Fruit fly (Drosophila melanogaster) whole organism, embryonic: ENCODE data around the gene CG14395.

Source experiments
- B-H1 ChIP-seq: fragments of 200-800 bp; sonication (Bioruptor generic); IDR thresholded peaks from 3 replicates; pipeline ENCODE4 v1.3.6; 2022; ENCODE audit warnings: missing biosample characterization, missing genetic modification characterization
- Blimp-1 ChIP-seq: fragments of 200-800 bp; sonication (Bioruptor generic); optimal IDR thresholded peaks from 3 replicates; lab custom pipeline; 2018; ENCODE audit warnings: missing biosample characterization, missing genetic modification characterization, mild to moderate bottlenecking, moderate library complexity, missing genetic modification reagents
- CG10979 ChIP-seq: fragments of 200-800 bp; sonication (Bioruptor generic); optimal IDR thresholded peaks from 2 replicates; lab custom pipeline; 2018; ENCODE audit warnings: missing biosample characterization, mild to moderate bottlenecking, missing genetic modification characterization, moderate library complexity
- CG11398 ChIP-seq: fragments of 200-800 bp; sonication (Bioruptor generic); optimal IDR thresholded peaks from 2 replicates; lab custom pipeline; 2016; ENCODE audit warnings: missing biosample characterization, missing genetic modification characterization
- CG13287 ChIP-seq: fragments of 200-800 bp; sonication (Bioruptor generic); IDR thresholded peaks from 2 replicates; pipeline ENCODE4 v1.3.6; 2022; ENCODE audit warnings: missing biosample characterization, missing genetic modification characterization; ENCODE audit not compliant: partially characterized antibody
- CG14441 ChIP-seq: fragments of 200-800 bp; sonication (Bioruptor generic); IDR thresholded peaks from 2 replicates; pipeline ENCODE4 v1.3.6; 2022; ENCODE audit warnings: missing biosample characterization, missing genetic modification characterization
- CG1529 ChIP-seq: fragments of 200-800 bp; sonication (Bioruptor generic); optimal IDR thresholded peaks from 3 replicates; lab custom pipeline; 2018; ENCODE audit warnings: missing biosample characterization, missing genetic modification characterization
- CG18011 ChIP-seq: fragments of 200-800 bp; sonication (Bioruptor generic); optimal IDR thresholded peaks from 2 replicates; lab custom pipeline; 2017; ENCODE audit warnings: missing biosample characterization, missing genetic modification characterization, mild to moderate bottlenecking, moderate library complexity, missing genotype
- CG2202 ChIP-seq: fragments of 200-800 bp; sonication (Bioruptor generic); optimal IDR thresholded peaks from 2 replicates; lab custom pipeline; 2018; ENCODE audit warnings: missing biosample characterization, mild to moderate bottlenecking, missing genetic modification characterization
- CG34422 ChIP-seq: fragments of 200-800 bp; sonication (Bioruptor generic); IDR thresholded peaks from 3 replicates; pipeline ENCODE4 v1.3.6; 2022; ENCODE audit warnings: missing biosample characterization, missing genetic modification characterization
- CG3726 ChIP-seq: fragments of 200-800 bp; sonication (Bioruptor generic); IDR thresholded peaks from 3 replicates; pipeline ENCODE4, ENCODE4 v1.3.6; 2022; ENCODE audit warnings: missing biosample characterization, missing genetic modification characterization
- CG3847 ChIP-seq: fragments of 200-800 bp; sonication (Bioruptor generic); IDR thresholded peaks from 2 replicates; pipeline ENCODE4 v1.3.6; 2022; ENCODE audit warnings: missing biosample characterization, missing genetic modification characterization
- CG6272 ChIP-seq: fragments of 200-800 bp; sonication (Bioruptor generic); IDR thresholded peaks from 2 replicates; pipeline ENCODE4 v1.3.6; 2022; ENCODE audit warnings: missing biosample characterization, missing genetic modification characterization
- CG7786 ChIP-seq: fragments of 200-800 bp; sonication (Bioruptor generic); optimal IDR thresholded peaks from 2 replicates; lab custom pipeline; 2016; ENCODE audit warnings: missing biosample characterization, missing genetic modification characterization
- CG8290 ChIP-seq, 3 experiments: fragments of 200-800 bp; sonication (Bioruptor generic); optimal IDR thresholded peaks; 2 replicates each; lab custom pipeline; 2016 to 2019; ENCODE audit warnings: missing biosample characterization in 3 of 3, missing genetic modification characterization in 3 of 3, mild to moderate bottlenecking in 2 of 3, moderate library complexity in 1 of 3
- CoRest ChIP-seq: fragments of 200-800 bp; sonication (Bioruptor generic); optimal IDR thresholded peaks from 3 replicates; lab custom pipeline; 2018; ENCODE audit warnings: missing biosample characterization, mild to moderate bottlenecking, missing genetic modification characterization, moderate library complexity
- Ets97D ChIP-seq: fragments of 200-800 bp; sonication (Bioruptor generic); optimal IDR thresholded peaks from 3 replicates; lab custom pipeline; 2016; ENCODE audit warnings: missing biosample characterization, missing genetic modification characterization
- HLH54F ChIP-seq: fragments of 200-800 bp; sonication (Bioruptor generic); optimal IDR thresholded peaks from 3 replicates; lab custom pipeline; 2016; ENCODE audit warnings: missing biosample characterization, missing genetic modification characterization
- HLHmδ ChIP-seq: fragments of 200-800 bp; sonication (Bioruptor generic); optimal IDR thresholded peaks from 2 replicates; lab custom pipeline; 2018; ENCODE audit warnings: missing biosample characterization, mild to moderate bottlenecking, missing genetic modification characterization, moderate library complexity
- Hmr ChIP-seq: fragments of 200-800 bp; sonication (Bioruptor generic); optimal IDR thresholded peaks from 3 replicates; lab custom pipeline; 2017; ENCODE audit warnings: mild to moderate bottlenecking, missing biosample characterization, missing genetic modification reagents, missing genetic modification characterization
- MBD-R2 ChIP-seq: fragments of 200-800 bp; sonication (Bioruptor generic); IDR thresholded peaks from 2 replicates; pipeline ENCODE4 v1.3.6; 2022; ENCODE audit warnings: missing biosample characterization, missing genetic modification characterization
- Mad ChIP-seq: fragments of 200-800 bp; sonication (Bioruptor generic); optimal IDR thresholded peaks from 2 replicates; lab custom pipeline; 2016; ENCODE audit warnings: missing biosample characterization, missing genetic modification characterization
- Med ChIP-seq: fragments of 200-800 bp; sonication (Bioruptor generic); peaks from one replicate; lab custom pipeline; 2016; ENCODE audit warnings: missing biosample characterization, missing genetic modification characterization, mild to moderate bottlenecking, inconsistent platforms, moderate library complexity
- Neu2 ChIP-seq: fragments of 200-800 bp; sonication (Bioruptor generic); optimal IDR thresholded peaks from 3 replicates; lab custom pipeline; 2016; ENCODE audit warnings: missing biosample characterization, missing genetic modification characterization, borderline replicate concordance
- Optix ChIP-seq: fragments of 200-800 bp; sonication (Bioruptor generic); IDR thresholded peaks from 3 replicates; pipeline ENCODE4 v1.3.6; 2022; ENCODE audit warnings: missing biosample characterization, missing genetic modification characterization
- Rx ChIP-seq: fragments of 200-800 bp; sonication (Bioruptor generic); IDR thresholded peaks from 2 replicates; pipeline ENCODE4 v1.3.6; 2022; ENCODE audit warnings: missing biosample characterization, missing genetic modification characterization
- Taf1 ChIP-seq: fragments of 200-800 bp; sonication (Bioruptor generic); IDR thresholded peaks from 2 replicates; pipeline ENCODE4 v1.3.6; 2022; ENCODE audit warnings: missing biosample characterization, missing genetic modification characterization
- abd-A ChIP-seq: fragments of 200-800 bp; sonication (Bioruptor generic); optimal IDR thresholded peaks from 3 replicates; lab custom pipeline; 2019; ENCODE audit warnings: missing biosample characterization, mild to moderate bottlenecking, missing genetic modification characterization, moderate library complexity
- amos ChIP-seq: fragments of 200-800 bp; sonication (Bioruptor generic); IDR thresholded peaks from 2 replicates; pipeline ENCODE4 v1.3.6; 2022; ENCODE audit warnings: missing biosample characterization, missing genetic modification characterization; ENCODE audit not compliant: partially characterized antibody
- ara ChIP-seq: fragments of 200-800 bp; sonication (Bioruptor generic); IDR thresholded peaks from 2 replicates; pipeline ENCODE4 v1.3.6; 2022; ENCODE audit warnings: missing biosample characterization, missing genetic modification characterization
- crol ChIP-seq: fragments of 200-800 bp; sonication (Bioruptor generic); IDR thresholded peaks from 2 replicates; pipeline ENCODE4 v1.3.6; 2022; ENCODE audit warnings: missing biosample characterization, missing genetic modification characterization
- crp ChIP-seq, 2 experiments: fragments of 200-800 bp; sonication (Bioruptor generic); optimal IDR thresholded peaks; 2 replicates in 1 of 2; 3 replicates in 1 of 2; lab custom pipeline; 2017; ENCODE audit warnings: missing biosample characterization in 2 of 2, missing genetic modification characterization in 2 of 2, mild to moderate bottlenecking in 1 of 2, moderate library complexity in 1 of 2
- dimm ChIP-seq: fragments of 200-800 bp; sonication (Bioruptor generic); IDR thresholded peaks from 2 replicates; pipeline ENCODE4 v1.3.6; 2022; ENCODE audit warnings: missing biosample characterization, missing genetic modification characterization
- exex ChIP-seq: fragments of 200-800 bp; sonication (Bioruptor generic); optimal IDR thresholded peaks from 4 replicates; lab custom pipeline; 2018; ENCODE audit warnings: missing biosample characterization, mild to moderate bottlenecking, missing genetic modification characterization, moderate library complexity
- ftz-f1 ChIP-seq: fragments of 200-800 bp; sonication (Bioruptor generic); optimal IDR thresholded peaks from 2 replicates; lab custom pipeline; 2016; ENCODE audit warnings: missing biosample characterization, missing genetic modification characterization
- h ChIP-seq: fragments of >200 bp; optimal IDR thresholded peaks from 2 replicates; lab custom pipeline; 2017
- kay ChIP-seq: fragments of 200-800 bp; sonication (Bioruptor generic); optimal IDR thresholded peaks from 2 replicates; lab custom pipeline; 2016; ENCODE audit warnings: missing biosample characterization, missing genetic modification characterization
- nerfin-2 ChIP-seq: fragments of 200-800 bp; sonication (Bioruptor generic); IDR thresholded peaks from 2 replicates; pipeline ENCODE4 v1.3.6; 2022; ENCODE audit warnings: missing biosample characterization, missing genetic modification characterization; ENCODE audit not compliant: partially characterized antibody
- org-1 ChIP-seq: fragments of 200-800 bp; sonication (Bioruptor generic); optimal IDR thresholded peaks from 2 replicates; lab custom pipeline; 2017; ENCODE audit warnings: missing biosample characterization, missing genetic modification characterization
- otp ChIP-seq: fragments of 200-800 bp; sonication (Bioruptor generic); IDR thresholded peaks from 3 replicates; pipeline ENCODE4, ENCODE4 v1.3.6; 2022; ENCODE audit warnings: missing biosample characterization, missing genetic modification characterization
- pros ChIP-seq: fragments of 200-800 bp; sonication (Bioruptor generic); optimal IDR thresholded peaks from 3 replicates; lab custom pipeline; 2019; ENCODE audit warnings: missing biosample characterization, mild to moderate bottlenecking, missing genetic modification characterization, moderate library complexity
- psq ChIP-seq: fragments of 200-800 bp; sonication (Bioruptor generic); optimal IDR thresholded peaks from 2 replicates; lab custom pipeline; 2017; ENCODE audit warnings: missing biosample characterization, missing genetic modification characterization
- salm ChIP-seq: fragments of 200-800 bp; sonication (Bioruptor generic); optimal IDR thresholded peaks from 2 replicates; lab custom pipeline; 2018; ENCODE audit warnings: missing biosample characterization, mild to moderate bottlenecking, missing genetic modification characterization
- sens ChIP-seq: fragments of 200-800 bp; sonication (Bioruptor generic); peaks from one replicate; lab custom pipeline; 2016; ENCODE audit warnings: missing biosample characterization, missing genetic modification characterization
- sim ChIP-seq: fragments of 200-800 bp; sonication (Bioruptor generic); IDR thresholded peaks from 2 replicates; pipeline ENCODE4 v1.3.6; 2022; ENCODE audit warnings: missing biosample characterization, missing genetic modification characterization
- tin ChIP-seq: fragments of 200-800 bp; sonication (Bioruptor generic); optimal IDR thresholded peaks from 3 replicates; lab custom pipeline; 2016; ENCODE audit warnings: missing biosample characterization, missing genetic modification characterization
- tll ChIP-seq, 2 experiments: fragments of 200-800 bp in 1 of 2; fragments of >200 bp in 1 of 2; sonication (Bioruptor generic) in 1 of 2; optimal IDR thresholded peaks; 2 replicates each; lab custom pipeline; 2017 to 2019; ENCODE audit warnings: missing biosample characterization in 2 of 2, missing genetic modification characterization in 2 of 2, mild to moderate bottlenecking in 1 of 2, moderate library complexity in 1 of 2
- vnd ChIP-seq: fragments of 200-800 bp; sonication (Bioruptor generic); IDR thresholded peaks from 3 replicates; pipeline ENCODE4 v1.3.6; 2022; ENCODE audit warnings: missing biosample characterization, missing genetic modification characterization; ENCODE audit not compliant: partially characterized antibody
- zen2 ChIP-seq: fragments of 200-800 bp; sonication (Bioruptor generic); IDR thresholded peaks from 3 replicates; pipeline ENCODE4 v1.3.6; 2022; ENCODE audit warnings: missing biosample characterization, missing genetic modification characterization; ENCODE audit not compliant: partially characterized antibody

The CG14395 gene

dm6 chr3R:12626674-12627382 lies 35.8 kb upstream of the CG14395 start (continued):
- TF ChIP-seq tin (GFP tag; lab: Kevin White, UChicago) (no peak), sim (GFP tag; lab: Robert Waterston, UW) (no peak), org-1 (no peak), B-H1 (no peak), CG2202 (tag; lab: Kevin White, UChicago) (no peak), sens (GFP tag; lab: Kevin White, UChicago) (peak; percentile 81), CG18011 (GFP tag; lab: Kevin White, UChicago) (no peak), pros (GFP tag; lab: Kevin White, UChicago) (peak; percentile 61), CoRest (no peak), zen2 (no peak), CG3847 (no peak), CG8290 (GFP tag; optimal IDR thresholded peaks at IDR 0.05; lab: Kevin White, UChicago) (no peak), CG8290 (tag; optimal IDR thresholded peaks at IDR 0.05; lab: Kevin White, UChicago) (no peak), salm (tag; lab: Kevin White, UChicago) (no peak), crp (GFP tag; optimal IDR thresholded peaks at IDR 0.05; lab: Kevin White, UChicago) (peak in 1 of 2 experiments; percentile 75), CG34422 (no peak), tll (GFP tag; optimal IDR thresholded peaks at IDR 0.05; lab: Kevin White, UChicago) (peak in 1 of 2 experiments; percentile 73), Optix (GFP tag; lab: Robert Waterston, UW) (no peak), crol (GFP tag; lab: Robert Waterston, UW) (no peak), Taf1 (GFP tag; lab: Robert Waterston, UW) (no peak), abd-A (tag; lab: Kevin White, UChicago) (peak; percentile 17), kay (GFP tag; lab: Kevin White, UChicago) (no peak), nerfin-2 (no peak), CG11398 (GFP tag; lab: Kevin White, UChicago) (no peak), Neu2 (GFP tag; lab: Kevin White, UChicago) (no peak), amos (GFP tag; lab: Robert Waterston, UW) (no peak), CG14441 (GFP tag; lab: Robert Waterston, UW) (no peak), dimm (GFP tag; lab: Robert Waterston, UW) (no peak), psq (GFP tag; lab: Kevin White, UChicago) (peak; percentile 88), CG1529 (no peak), Ets97D (GFP tag; lab: Kevin White, UChicago) (no peak), vnd (no peak), HLHmδ (GFP tag; lab: Kevin White, UChicago) (no peak), Blimp-1 (GFP tag; lab: Kevin White, UChicago) (no peak), CG7786 (GFP tag; lab: Kevin White, UChicago) (no peak), ara (GFP tag; lab: Robert Waterston, UW) (no peak), MBD-R2 (GFP tag; lab: Robert Waterston, UW) (no peak), Hmr (GFP tag; lab: Kevin White, UChicago) (no peak), Med (GFP tag; lab: Kevin White, UChicago) (peak; percentile 69), CG13287 (GFP tag; lab: Robert Waterston, UW) (no peak), exex (peak; percentile 54), CG3726 (GFP tag; lab: Robert Waterston, UW) (no peak), ftz-f1 (GFP tag; lab: Kevin White, UChicago) (no peak), Rx (GFP tag; lab: Robert Waterston, UW) (no peak), h (lab: Kevin White, UChicago) (no peak), Mad (GFP tag; lab: Kevin White, UChicago) (no peak), HLH54F (GFP tag; lab: Kevin White, UChicago) (no peak), otp (no peak), CG10979 (no peak), CG6272 (GFP tag; lab: Robert Waterston, UW) (no peak)
